Fruit fly (Drosophila melanogaster) whole organism, pupa: ENCODE measurements around the gene Pop5.

ENCODE experiments used
- CG10348 ChIP-seq: fragments of 200-800 bp; sonication (Bioruptor generic); IDR thresholded peaks from 2 replicates; pipeline ENCODE4 v1.3.6; 2022; ENCODE audit warnings: missing biosample characterization, missing genetic modification characterization
- CG12605 ChIP-seq: fragments of 200-800 bp; sonication (Bioruptor generic); IDR thresholded peaks from 2 replicates; pipeline ENCODE4 v1.3.6; 2022; ENCODE audit warnings: missing biosample characterization, missing genetic modification characterization
- CG13204 ChIP-seq: fragments of 200-800 bp; sonication (Bioruptor generic); optimal IDR thresholded peaks from 2 replicates; lab custom pipeline; 2018; ENCODE audit warnings: missing biosample characterization, mild to moderate bottlenecking, missing genetic modification characterization, moderate library complexity
- CG14655 ChIP-seq: fragments of 200-800 bp; sonication (Bioruptor generic); optimal IDR thresholded peaks from 3 replicates; lab custom pipeline; 2017; ENCODE audit warnings: mild to moderate bottlenecking, missing biosample characterization, missing genetic modification reagents, missing genetic modification characterization
- CG17806 ChIP-seq: fragments of 200-800 bp; sonication (Bioruptor generic); optimal IDR thresholded peaks from 2 replicates; lab custom pipeline; 2018; ENCODE audit warnings: missing biosample characterization, mild to moderate bottlenecking, missing genetic modification characterization, moderate library complexity
- CG32121 ChIP-seq: fragments of 200-800 bp; sonication (Bioruptor generic); IDR thresholded peaks from 2 replicates; pipeline ENCODE4 v1.3.6; 2022; ENCODE audit warnings: missing biosample characterization, missing genetic modification characterization
- CG34367 ChIP-seq: fragments of 200-800 bp; sonication (Bioruptor generic); optimal IDR thresholded peaks from 2 replicates; lab custom pipeline; 2018; ENCODE audit warnings: missing biosample characterization, mild to moderate bottlenecking, missing genetic modification characterization
- CG4496 ChIP-seq: fragments of 200-800 bp; sonication (Bioruptor generic); IDR thresholded peaks from 3 replicates; pipeline ENCODE4 v1.3.6; 2022; ENCODE audit warnings: missing biosample characterization, missing genetic modification characterization
- CG8159 ChIP-seq: fragments of 200-800 bp; sonication (Bioruptor generic); optimal IDR thresholded peaks from 3 replicates; lab custom pipeline; 2018; ENCODE audit warnings: missing biosample characterization, mild to moderate bottlenecking, missing genetic modification characterization, moderate library complexity
- CG8301 ChIP-seq: fragments of 200-800 bp; sonication (Bioruptor generic); optimal IDR thresholded peaks from 2 replicates; lab custom pipeline; 2018; ENCODE audit warnings: missing biosample characterization, mild to moderate bottlenecking, missing genetic modification characterization
- CG9948 ChIP-seq: fragments of 200-800 bp; sonication (Bioruptor generic); optimal IDR thresholded peaks from 2 replicates; lab custom pipeline; 2018; ENCODE audit warnings: missing biosample characterization, mild to moderate bottlenecking, missing genetic modification characterization, moderate library complexity
- D1 ChIP-seq: fragments of 200-800 bp; sonication (Bioruptor generic); optimal IDR thresholded peaks from 2 replicates; lab custom pipeline; 2018; ENCODE audit warnings: missing biosample characterization, mild to moderate bottlenecking, missing genetic modification characterization, moderate library complexity
- EcR ChIP-seq: fragments of 200-800 bp; sonication (Bioruptor generic); optimal IDR thresholded peaks from 3 replicates; lab custom pipeline; 2019; ENCODE audit warnings: missing biosample characterization, missing genetic modification characterization, mild to moderate bottlenecking, moderate library complexity, missing genetic modification reagents
- Ets98B ChIP-seq: fragments of 200-800 bp; sonication (Bioruptor generic); IDR thresholded peaks from 2 replicates; pipeline ENCODE4 v1.3.6; 2022; ENCODE audit warnings: missing biosample characterization, missing genetic modification characterization
- Pif1A ChIP-seq: fragments of 200-800 bp; sonication (Bioruptor generic); optimal IDR thresholded peaks from 3 replicates; lab custom pipeline; 2016; ENCODE audit warnings: missing biosample characterization, missing genetic modification characterization
- Pif1B ChIP-seq: fragments of 200-800 bp; sonication (Bioruptor generic); optimal IDR thresholded peaks from 3 replicates; lab custom pipeline; 2016; ENCODE audit warnings: missing biosample characterization, missing genetic modification characterization
- Snoo ChIP-seq: fragments of 200-800 bp; sonication (Bioruptor generic); optimal IDR thresholded peaks from 3 replicates; lab custom pipeline; 2017; ENCODE audit warnings: missing biosample characterization, mild to moderate bottlenecking, missing genetic modification characterization, inconsistent platforms
- fd96Ca ChIP-seq: fragments of 200-800 bp; sonication (Bioruptor generic); IDR thresholded peaks from 3 replicates; pipeline ENCODE4 v1.3.6; 2022; ENCODE audit warnings: missing biosample characterization, missing genetic modification characterization
- gl ChIP-seq: fragments of 200-800 bp; sonication (Bioruptor generic); optimal IDR thresholded peaks from 2 replicates; lab custom pipeline; 2018; ENCODE audit warnings: missing biosample characterization, mild to moderate bottlenecking, missing genetic modification characterization
- rn ChIP-seq: fragments of 200-800 bp; sonication (Bioruptor generic); IDR thresholded peaks from 2 replicates; pipeline ENCODE4 v1.3.6; 2022; ENCODE audit warnings: missing biosample characterization, missing genetic modification characterization

The Pop5 gene

dm6 chr3L:17044799-17045198, at the start of gene Pop5:
Gene Pop5, minus strand, starts transcription at chr3L:17045038.
- TF ChIP-seq CG10348 (GFP tag; lab: Robert Waterston, UW) (no peak), gl (tag; lab: Kevin White, UChicago) (peak; percentile 0)

DNA sequence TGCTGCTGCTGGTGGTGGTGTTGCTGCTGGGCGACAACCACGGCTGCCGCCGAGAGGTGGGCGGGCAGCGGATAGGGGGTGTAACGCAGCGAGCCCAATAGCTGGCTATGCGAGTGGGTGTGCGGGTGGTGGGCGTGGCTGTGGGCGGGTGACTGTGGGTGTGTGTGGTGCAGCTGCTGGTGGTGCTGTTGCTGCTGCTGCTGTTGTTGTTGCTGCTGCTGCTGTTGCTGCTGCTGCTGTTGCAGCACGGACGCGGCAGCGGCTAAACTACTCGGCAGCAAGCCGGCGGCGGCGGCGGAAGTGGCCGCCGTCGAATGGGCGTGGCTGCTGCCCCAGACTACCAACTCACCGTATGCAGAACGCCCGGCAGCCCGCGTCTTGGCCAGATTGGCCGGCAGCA, 32.4 kb upstream of the Pop5 start:
- TF ChIP-seq EcR (GFP tag; lab: Kevin White, UChicago) (no peak), CG17806 (tag; lab: Kevin White, UChicago) (no peak), Ets98B (GFP tag; lab: Robert Waterston, UW) (no peak), CG12605 (GFP tag; lab: Robert Waterston, UW) (no peak), Snoo (tag; lab: Kevin White, UChicago) (no peak), CG4496 (GFP tag; lab: Robert Waterston, UW) (no peak), CG14655 (no peak), CG13204 (no peak), CG8301 (tag; lab: Kevin White, UChicago) (no peak), Pif1A (GFP tag; lab: Kevin White, UChicago) (no peak)

DNA sequence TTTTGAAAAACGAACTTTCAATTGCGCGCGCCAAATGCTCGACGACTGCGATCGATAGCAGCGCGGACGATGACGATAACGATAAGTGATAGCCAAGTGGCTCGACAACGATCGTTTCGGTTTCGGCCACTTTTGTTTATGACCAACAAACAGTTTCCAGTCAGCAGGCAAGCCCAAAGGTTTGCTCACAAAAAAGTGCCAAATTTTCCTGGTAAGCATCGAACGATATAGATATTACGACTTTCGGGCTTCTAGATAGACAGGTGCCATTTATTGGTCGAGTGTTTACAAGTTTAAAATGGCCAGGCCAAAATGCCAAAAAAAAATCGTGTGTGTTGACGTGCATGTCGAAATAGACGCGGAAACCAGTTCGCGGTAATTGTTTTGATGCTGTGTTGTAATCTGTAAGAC, 10.6 kb upstream of the Pop5 start, which contains the start of gene CG7724:
Gene CG7724 (plus strand): TSS at position 147 of the 411 bp plus-strand sequence.
- TF ChIP-seq gl (tag; lab: Kevin White, UChicago), result no peak
- no peak for TF ChIP-seq CG17806 (tag; lab: Kevin White, UChicago)

- no peak for TF ChIP-seq CG14655
- TF ChIP-seq CG32121, result peak; percentile 65; the same call in 1 of the 2 replicates
- TF ChIP-seq, all 21 proteins: peak for 1
These were observed 9.1 kb upstream of the Pop5 start for dm6 chr3L:17053932-17054331.

DNA sequence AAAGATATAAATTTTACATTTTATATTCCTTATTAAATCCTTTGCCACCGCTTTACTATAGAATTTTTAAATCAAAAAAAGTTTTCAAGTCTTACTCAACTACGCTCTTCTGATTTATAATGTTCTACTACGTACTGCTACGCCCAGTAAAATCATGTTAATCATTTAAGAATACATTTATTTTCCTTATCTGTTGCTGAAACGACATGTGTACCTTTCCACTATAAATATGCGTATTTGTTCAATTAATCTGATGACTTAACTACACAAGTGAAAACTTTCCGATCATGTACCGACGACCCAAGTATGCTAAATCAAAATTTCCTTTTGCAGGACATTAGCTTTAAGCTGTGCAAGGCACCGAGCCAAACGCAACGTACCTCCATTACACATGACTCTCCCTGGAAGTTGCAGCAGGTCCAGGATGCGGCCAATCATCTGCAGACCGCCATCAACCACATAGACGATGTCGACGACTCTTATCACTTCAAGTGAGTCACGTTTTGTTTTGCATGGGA, 7.6 kb upstream of the Pop5 start:
- peak; percentile 1 for TF ChIP-seq CG8159 (tag; lab: Kevin White, UChicago)
- no peak for TF ChIP-seq D1 (tag; lab: Kevin White, UChicago)
- TF ChIP-seq gl (tag; lab: Kevin White, UChicago), result peak; percentile 22
- no peak for TF ChIP-seq fd96Ca
- TF ChIP-seq CG9948 (tag; lab: Kevin White, UChicago), result no peak
- no peak for TF ChIP-seq CG13204
- TF ChIP-seq Pif1B (GFP tag; lab: Kevin White, UChicago), result no peak
- peak; percentile 37 for TF ChIP-seq EcR (GFP tag; lab: Kevin White, UChicago)
- no peak for TF ChIP-seq CG17806 (tag; lab: Kevin White, UChicago)
- no peak for TF ChIP-seq Ets98B (GFP tag; lab: Robert Waterston, UW)
- no peak for TF ChIP-seq CG34367
- no peak for TF ChIP-seq Snoo (tag; lab: Kevin White, UChicago)
- TF ChIP-seq Pif1A (GFP tag; lab: Kevin White, UChicago), result no peak

dm6 chr3L:17051472-17051871, 6.6 kb upstream of the Pop5 start:
- no peak for TF ChIP-seq CG9948 (tag; lab: Kevin White, UChicago)
- no peak for TF ChIP-seq CG14655
- TF ChIP-seq CG34367, result no peak
- TF ChIP-seq rn (GFP tag; lab: Robert Waterston, UW), result no peak
- TF ChIP-seq CG4496 (GFP tag; lab: Robert Waterston, UW), result no peak
- TF ChIP-seq CG13204, result no peak
- TF ChIP-seq CG8159 (tag; lab: Kevin White, UChicago), result no peak

DNA sequence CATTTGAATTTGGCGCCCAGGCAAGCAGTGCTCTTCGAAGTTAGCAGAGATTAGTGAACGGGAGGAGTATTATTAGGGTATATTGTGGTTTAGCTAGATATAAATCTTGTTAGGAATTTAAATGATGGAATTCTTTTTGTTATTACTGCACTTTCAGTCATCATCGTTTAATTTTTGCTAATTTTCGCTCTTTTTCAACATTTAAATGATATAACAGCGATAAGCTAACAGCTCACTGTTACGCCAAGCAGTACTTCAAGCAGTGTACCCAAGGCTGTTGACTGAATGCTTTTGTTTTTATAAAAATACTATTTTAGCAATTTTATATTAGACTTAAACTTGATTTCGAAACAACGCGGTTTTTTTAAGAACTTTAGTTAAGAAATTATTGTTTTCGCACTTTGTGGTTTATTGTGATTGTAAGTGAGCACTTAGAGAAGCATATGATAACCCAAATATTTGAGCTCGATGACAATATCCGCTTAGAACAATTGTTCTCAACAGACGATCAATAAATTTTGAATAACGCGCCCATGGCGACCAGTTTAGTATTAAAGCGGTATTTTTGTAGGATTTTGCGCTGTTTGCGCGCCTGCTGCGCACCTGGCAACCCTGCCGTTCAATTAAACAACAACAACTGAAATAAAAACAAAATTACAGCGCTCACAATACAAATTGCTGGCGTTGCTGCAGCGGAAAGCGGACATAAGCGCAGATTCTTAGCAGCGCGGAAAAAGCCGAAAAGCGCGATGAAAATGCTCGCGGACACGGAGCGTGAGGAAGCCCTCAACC, 6.0 kb upstream of the Pop5 start:
- TF ChIP-seq Ets98B (GFP tag; lab: Robert Waterston, UW) (0 out of 2 replicates have a peak, but pooled peaks have one; percentile 6), CG17806 (tag; lab: Kevin White, UChicago) (no peak)

- TF ChIP-seq CG10348 (GFP tag; lab: Robert Waterston, UW), result no peak
- no peak for TF ChIP-seq CG32121
- TF ChIP-seq CG8301 (tag; lab: Kevin White, UChicago), result no peak
- no peak for TF ChIP-seq CG17806 (tag; lab: Kevin White, UChicago)
- no peak for TF ChIP-seq CG8159 (tag; lab: Kevin White, UChicago)
- TF ChIP-seq Pif1A (GFP tag; lab: Kevin White, UChicago), result no peak
- no peak for TF ChIP-seq Pif1B (GFP tag; lab: Kevin White, UChicago)
- TF ChIP-seq D1 (tag; lab: Kevin White, UChicago), result no peak
- no peak for TF ChIP-seq CG9948 (tag; lab: Kevin White, UChicago)
- TF ChIP-seq, all 21 proteins: peak for 0
These were observed 5.1 kb upstream of the Pop5 start for dm6 chr3L:17049912-17050345.
